Worm (Caenorhabditis elegans): Measurements from ENCODE around the gene Y41C4A.7.

Y41C4A.7 gene

ce11 chrIII:11698569-11698968 is at the start of gene Y41C4A.7:
Y41C4A.7 (plus strand) TSS chrIII:11698869.
- no peak for TF ChIP-seq ama-1 (optimal IDR thresholded peaks at IDR 0.05)
- no peak for TF ChIP-seq egl-27 (tag; optimal IDR thresholded peaks at IDR 0.05)
- TF ChIP-seq nhr-77 (tag; optimal IDR thresholded peaks at IDR 0.05), result no peak
- TF ChIP-seq sma-3 (GFP tag; optimal IDR thresholded peaks at IDR 0.05), result no peak
- no peak for TF ChIP-seq nhr-11 (tag; optimal IDR thresholded peaks at IDR 0.05)
- TF ChIP-seq snpc-4 (tag; optimal IDR thresholded peaks at IDR 0.05), result no peak
- TF ChIP-seq nhr-6 (tag; optimal IDR thresholded peaks at IDR 0.05), result no peak
- TF ChIP-seq skn-1 (tag; optimal IDR thresholded peaks at IDR 0.05), result no peak
- TF ChIP-seq C34F6.9 (tag; optimal IDR thresholded peaks at IDR 0.05), result no peak
- TF ChIP-seq ceh-82 (tag; optimal IDR thresholded peaks at IDR 0.05), result no peak
- TF ChIP-seq ztf-1 (GFP tag; conservative IDR thresholded peaks at IDR 0.05), result no peak
- TF ChIP-seq unc-62 (GFP tag; optimal IDR thresholded peaks at IDR 0.05), result no peak
- TF ChIP-seq elt-3 (tag; optimal IDR thresholded peaks at IDR 0.05), result no peak
- TF ChIP-seq peb-1 (tag; optimal IDR thresholded peaks at IDR 0.05), result no peak
- no peak for TF ChIP-seq sem-4 (tag; optimal IDR thresholded peaks at IDR 0.05)
- TF ChIP-seq zag-1 (tag; optimal IDR thresholded peaks at IDR 0.05), result no peak
- no peak for TF ChIP-seq Y55F3AM.14 (GFP tag; optimal IDR thresholded peaks at IDR 0.05)
- no peak for TF ChIP-seq ztf-4 (tag; optimal IDR thresholded peaks at IDR 0.05)
- TF ChIP-seq nhr-12 (tag; optimal IDR thresholded peaks at IDR 0.05), result no peak

- no peak for TF ChIP-seq nhr-21 (tag; optimal IDR thresholded peaks at IDR 0.05)
- no peak for TF ChIP-seq nhr-23 (tag; optimal IDR thresholded peaks at IDR 0.05)
- no peak for TF ChIP-seq F13H6.1 (tag; optimal IDR thresholded peaks at IDR 0.05)
- TF ChIP-seq mbf-1 (tag; optimal IDR thresholded peaks at IDR 0.05), result no peak
- no peak for TF ChIP-seq ztf-4 (tag; optimal IDR thresholded peaks at IDR 0.05)
Observed at ce11 chrIII:11650152-11650551, 48.5 kb upstream of the Y41C4A.7 start, which contains the start of gene faah-6. faah-6 (plus strand) TSS chrIII:11650452.

ce11 chrIII:11651430-11651829 is 47.2 kb upstream of the Y41C4A.7 start:
- no peak for TF ChIP-seq ceh-16 (tag; optimal IDR thresholded peaks at IDR 0.05)
- no peak for TF ChIP-seq ama-1 (optimal IDR thresholded peaks at IDR 0.05)
- no peak for TF ChIP-seq nhr-25 (tag; optimal IDR thresholded peaks at IDR 0.05)
- no peak for TF ChIP-seq ceh-82 (tag; optimal IDR thresholded peaks at IDR 0.05)
- TF ChIP-seq skn-1 (tag; optimal IDR thresholded peaks at IDR 0.05), result no peak
- no peak for TF ChIP-seq ZK546.5 (tag; optimal IDR thresholded peaks at IDR 0.05)
- TF ChIP-seq zag-1 (tag; optimal IDR thresholded peaks at IDR 0.05), result no peak
- TF ChIP-seq snpc-4 (tag; optimal IDR thresholded peaks at IDR 0.05), result no peak
- no peak for TF ChIP-seq mbf-1 (tag; optimal IDR thresholded peaks at IDR 0.05)
- no peak for TF ChIP-seq egl-27 (tag; optimal IDR thresholded peaks at IDR 0.05)
- no peak for TF ChIP-seq unc-55 (GFP tag; optimal IDR thresholded peaks at IDR 0.05)
- no peak for TF ChIP-seq ztf-1 (GFP tag; conservative IDR thresholded peaks at IDR 0.05)
- no peak for TF ChIP-seq peb-1 (tag; optimal IDR thresholded peaks at IDR 0.05)
- no peak for TF ChIP-seq sem-4 (tag; optimal IDR thresholded peaks at IDR 0.05)

ce11 chrIII:11656389-11656788 is 42.3 kb upstream of the Y41C4A.7 start:
- TF ChIP-seq egl-27 (tag; optimal IDR thresholded peaks at IDR 0.05) (no peak), lin-39 (tag; optimal IDR thresholded peaks at IDR 0.05) (no peak), peb-1 (tag; optimal IDR thresholded peaks at IDR 0.05) (no peak), lsy-2 (tag; optimal IDR thresholded peaks at IDR 0.05) (no peak), nhr-11 (tag; optimal IDR thresholded peaks at IDR 0.05) (no peak), ama-1 (optimal IDR thresholded peaks at IDR 0.05) (no peak), nhr-21 (tag; optimal IDR thresholded peaks at IDR 0.05) (no peak), lin-11 (tag; optimal IDR thresholded peaks at IDR 0.05) (no peak), mdl-1 (tag; optimal IDR thresholded peaks at IDR 0.05) (no peak), sma-3 (GFP tag; optimal IDR thresholded peaks at IDR 0.05) (no peak), mab-5 (tag; optimal IDR thresholded peaks at IDR 0.05) (no peak), ceh-82 (tag; optimal IDR thresholded peaks at IDR 0.05) (no peak), ztf-1 (GFP tag; conservative IDR thresholded peaks at IDR 0.05) (no peak), nhr-23 (tag; optimal IDR thresholded peaks at IDR 0.05) (no peak), skn-1 (tag; optimal IDR thresholded peaks at IDR 0.05) (no peak), dmd-4 (tag; optimal IDR thresholded peaks at IDR 0.05) (no peak), alr-1 (tag; optimal IDR thresholded peaks at IDR 0.05) (no peak), Y55F3AM.14 (GFP tag; optimal IDR thresholded peaks at IDR 0.05) (no peak)

- TF ChIP-seq ZK546.5 (tag; optimal IDR thresholded peaks at IDR 0.05), result no peak
- TF ChIP-seq aly-2 (tag; optimal IDR thresholded peaks at IDR 0.05), result no peak
- peak; percentile 76 to 89 for TF ChIP-seq lsy-2 (tag; optimal IDR thresholded peaks at IDR 0.05)
- peak; percentile 86 for TF ChIP-seq gmeb-1 (tag; optimal IDR thresholded peaks at IDR 0.05)
- no peak for TF ChIP-seq ceh-16 (tag; optimal IDR thresholded peaks at IDR 0.05)
- peak; percentile 46 for TF ChIP-seq snpc-4 (tag; optimal IDR thresholded peaks at IDR 0.05)
- TF ChIP-seq unc-62 (GFP tag; optimal IDR thresholded peaks at IDR 0.05), result no peak
- TF ChIP-seq nhr-237 (tag; optimal IDR thresholded peaks at IDR 0.05), result no peak
- no peak for TF ChIP-seq mbf-1 (tag; optimal IDR thresholded peaks at IDR 0.05)
- TF ChIP-seq ztf-1 (GFP tag; conservative IDR thresholded peaks at IDR 0.05), result no peak
- TF ChIP-seq lin-13 (GFP tag; optimal IDR thresholded peaks at IDR 0.05), result peak; percentile 78
- TF ChIP-seq ztf-11 (tag; optimal IDR thresholded peaks at IDR 0.05), result no peak
- no peak for TF ChIP-seq ama-1 (optimal IDR thresholded peaks at IDR 0.05)
- peak; percentile 84 for TF ChIP-seq sma-9 (GFP tag; optimal IDR thresholded peaks at IDR 0.05)
- no peak for TF ChIP-seq sma-9 (tag; optimal IDR thresholded peaks at IDR 0.05)
- peak; percentile 75 for TF ChIP-seq unc-55 (GFP tag; optimal IDR thresholded peaks at IDR 0.05)
- peak; percentile 46 for TF ChIP-seq nhr-21 (tag; optimal IDR thresholded peaks at IDR 0.05)
- peak; percentile 91 for TF ChIP-seq C34F6.9 (tag; optimal IDR thresholded peaks at IDR 0.05)
- TF ChIP-seq Y55F3AM.14 (GFP tag; optimal IDR thresholded peaks at IDR 0.05), result no peak
- no peak for TF ChIP-seq lin-39 (tag; optimal IDR thresholded peaks at IDR 0.05)
- no peak for TF ChIP-seq unc-39 (tag; optimal IDR thresholded peaks at IDR 0.05)
- peak; percentile 71 for TF ChIP-seq nhr-10 (tag; optimal IDR thresholded peaks at IDR 0.05)
- peak; percentile 80 for TF ChIP-seq nhr-25 (tag; optimal IDR thresholded peaks at IDR 0.05)
Observed at ce11 chrIII:11657185-11657817, 41.4 kb upstream of the Y41C4A.7 start, which contains the start of gene crh-1. crh-1 (plus strand) TSS chrIII:11657767.
